Worm (Caenorhabditis elegans): Measurements from ENCODE around the gene K01G12.3.

K01G12.3 gene

ce11 chrIV:14203162-14203561 is 9.9 kb downstream of the K01G12.3 start, which contains the start of gene F02H6.3:
TSS of gene F02H6.3 (plus strand) at chrIV:14203427.
- TF ChIP-seq nhr-48 (tag; optimal IDR thresholded peaks at IDR 0.05), result no peak
- no peak for TF ChIP-seq madf-9 (GFP tag; conservative IDR thresholded peaks at IDR 0.05)
- TF ChIP-seq Y48G9A.11 (GFP tag; IDR thresholded peaks at IDR 0.05), result no peak
- no peak for TF ChIP-seq snpc-4 (tag; optimal IDR thresholded peaks at IDR 0.05)
- TF ChIP-seq F44E2.7 (GFP tag; IDR thresholded peaks at IDR 0.05), result no peak
- TF ChIP-seq zip-11 (GFP tag; IDR thresholded peaks at IDR 0.05), result no peak
- no peak for TF ChIP-seq mxl-3 (GFP tag; optimal IDR thresholded peaks at IDR 0.05)
- no peak for TF ChIP-seq ztf-11 (tag; optimal IDR thresholded peaks at IDR 0.05)
- TF ChIP-seq daf-16 (GFP tag; optimal IDR thresholded peaks at IDR 0.05), result no peak
- no peak for TF ChIP-seq daf-16 (tag; optimal IDR thresholded peaks at IDR 0.05)
- no peak for TF ChIP-seq spr-3 (GFP tag; optimal IDR thresholded peaks at IDR 0.05)
- no peak for TF ChIP-seq dve-1 (tag; optimal IDR thresholded peaks at IDR 0.05; ENCODE audit: insufficient read depth)
- no peak for TF ChIP-seq lin-15B (tag; optimal IDR thresholded peaks at IDR 0.05)

ce11 chrIV:14208363-14208762 is 15.1 kb downstream of the K01G12.3 start:
- TF ChIP-seq dmd-8 (GFP tag; IDR thresholded peaks at IDR 0.05) (0 out of 2 replicates have a peak, but pooled peaks have one; percentile 56), Y105C5A.15 (GFP tag; IDR thresholded peaks at IDR 0.05) (peak; percentile 54; the same call in 1 of the 2 replicates)

- TF ChIP-seq zip-2 (tag; optimal IDR thresholded peaks at IDR 0.05) (no peak), F44E2.7 (GFP tag; IDR thresholded peaks at IDR 0.05) (no peak), daf-8 (GFP tag; IDR thresholded peaks at IDR 0.05) (no peak), saeg-2 (GFP tag; IDR thresholded peaks at IDR 0.05) (no peak), snpc-1.2 (GFP tag; IDR thresholded peaks at IDR 0.05) (no peak), unc-130 (GFP tag; optimal IDR thresholded peaks at IDR 0.05) (no peak), lsy-2 (tag; optimal IDR thresholded peaks at IDR 0.05) (no peak)
Measured at ce11 chrIV:14215777-14216176, 22.5 kb downstream of the K01G12.3 start.

- peak; percentile 23 for TF ChIP-seq snpc-1.2 (GFP tag; IDR thresholded peaks at IDR 0.05)
Measured at ce11 chrIV:14218113-14218512, 24.8 kb downstream of the K01G12.3 start.

- TF ChIP-seq snpc-1.2 (GFP tag; IDR thresholded peaks at IDR 0.05), result peak; percentile 93
Measured at ce11 chrIV:14218526-14218925, 25.2 kb downstream of the K01G12.3 start.

ce11 chrIV:14219714-14220113 is 26.4 kb downstream of the K01G12.3 start, which contains the start of gene sqrd-1:
TSS of gene sqrd-1 (plus strand) at chrIV:14219871.
- TF ChIP-seq ama-1 (optimal IDR thresholded peaks at IDR 0.05) (peak; percentile 66), aha-1 (tag) (peak; percentile 100), daf-12 (tag; optimal IDR thresholded peaks at IDR 0.05) (no peak), mep-1 (tag; optimal IDR thresholded peaks at IDR 0.05) (peak; percentile 46), set-16 (GFP tag; IDR thresholded peaks at IDR 0.05) (no peak), lsy-2 (tag; optimal IDR thresholded peaks at IDR 0.05) (peak in 1 of 2 experiments; percentile 43), mxl-3 (GFP tag; optimal IDR thresholded peaks at IDR 0.05) (no peak), vab-7 (GFP tag; IDR thresholded peaks at IDR 0.05) (no peak), dmd-8 (GFP tag; IDR thresholded peaks at IDR 0.05) (no peak), nhr-28 (tag; optimal IDR thresholded peaks at IDR 0.05) (peak; percentile 47), dmd-6 (GFP tag; IDR thresholded peaks at IDR 0.05) (peak; percentile 50), mdl-1 (tag; optimal IDR thresholded peaks at IDR 0.05) (peak in 1 of 2 experiments; percentile 37), nhr-48 (tag; optimal IDR thresholded peaks at IDR 0.05) (no peak), hlh-30 (tag; optimal IDR thresholded peaks at IDR 0.05; ENCODE audit: insufficient read depth) (peak; percentile 1), dve-1 (tag; optimal IDR thresholded peaks at IDR 0.05; ENCODE audit: insufficient read depth) (peak; percentile 52), hif-1 (tag; optimal IDR thresholded peaks at IDR 0.05) (peak; percentile 97 to 99), madf-9 (GFP tag; conservative IDR thresholded peaks at IDR 0.05) (no peak), ZK546.5 (tag; optimal IDR thresholded peaks at IDR 0.05) (no peak), zag-1 (tag; optimal IDR thresholded peaks at IDR 0.05) (no peak), daf-16 (GFP tag; optimal IDR thresholded peaks at IDR 0.05) (peak in 1 of 2 experiments; percentile 93), daf-16 (tag; optimal IDR thresholded peaks at IDR 0.05) (peak; percentile 88), nhr-111 (GFP tag; optimal IDR thresholded peaks at IDR 0.05) (no peak), unc-62 (GFP tag; optimal IDR thresholded peaks at IDR 0.05 in 1 of 2) (peak in 1 of 2 experiments; percentile 93), unc-62 (tag; optimal IDR thresholded peaks at IDR 0.05) (no peak), nhr-11 (tag; optimal IDR thresholded peaks at IDR 0.05) (no peak), Y5F2A.4 (GFP tag; optimal IDR thresholded peaks at IDR 0.05) (no peak), Y75B8A.6 (GFP tag; IDR thresholded peaks at IDR 0.05) (no peak), T26A8.4 (GFP tag; IDR thresholded peaks at IDR 0.05) (no peak), pqm-1 (tag; optimal IDR thresholded peaks at IDR 0.05) (no peak)
